Worm (Caenorhabditis elegans): ENCODE data around the gene clec-25.

clec-25 gene

ce11 chrV:16836100-16836499 lies 6.9 kb upstream of the clec-25 start:
- TF ChIP-seq nhr-42 (GFP tag; IDR thresholded peaks at IDR 0.05): no peak
- no peak for TF ChIP-seq hif-1 (tag; optimal IDR thresholded peaks at IDR 0.05)
- TF ChIP-seq hlh-11 (tag; optimal IDR thresholded peaks at IDR 0.05): peak; percentile 13
- TF ChIP-seq unc-62 (GFP tag; optimal IDR thresholded peaks at IDR 0.05 in 1 of 2): peak in 1 of 2 experiments; percentile 91
- no peak for TF ChIP-seq unc-62 (tag; optimal IDR thresholded peaks at IDR 0.05)
- TF ChIP-seq mxl-2 (GFP tag; conservative IDR thresholded peaks at IDR 0.05): no peak

ce11 chrV:16838435-16838834 lies 4.6 kb upstream of the clec-25 start:
- TF ChIP-seq set-16 (GFP tag; IDR thresholded peaks at IDR 0.05) (peak; percentile 59), unc-62 (GFP tag; optimal IDR thresholded peaks at IDR 0.05 in 1 of 2) (no peak), unc-62 (tag; optimal IDR thresholded peaks at IDR 0.05) (no peak)

- TF ChIP-seq R02D3.7 (tag; optimal IDR thresholded peaks at IDR 0.05) (no peak), hlh-11 (tag; optimal IDR thresholded peaks at IDR 0.05) (peak; percentile 60), daf-12 (tag; optimal IDR thresholded peaks at IDR 0.05) (no peak), hif-1 (tag; optimal IDR thresholded peaks at IDR 0.05) (no peak), dmd-6 (GFP tag; IDR thresholded peaks at IDR 0.05) (peak; percentile 74), skn-1 (tag; optimal IDR thresholded peaks at IDR 0.05) (no peak), unc-39 (tag; optimal IDR thresholded peaks at IDR 0.05) (no peak), ceh-82 (tag; optimal IDR thresholded peaks at IDR 0.05) (no peak), nhr-76 (tag; optimal IDR thresholded peaks at IDR 0.05) (no peak), lin-39 (tag; optimal IDR thresholded peaks at IDR 0.05) (no peak), pqm-1 (tag; optimal IDR thresholded peaks at IDR 0.05) (peak; percentile 88), F49E8.2 (tag; optimal IDR thresholded peaks at IDR 0.05; ENCODE audit: borderline replicate concordance) (no peak), snpc-1.2 (GFP tag; IDR thresholded peaks at IDR 0.05) (no peak), ceh-62 (tag; optimal IDR thresholded peaks at IDR 0.05) (no peak), daf-8 (GFP tag; IDR thresholded peaks at IDR 0.05) (no peak), nhr-28 (tag; optimal IDR thresholded peaks at IDR 0.05) (peak; percentile 45)
These were observed 2.8 kb upstream of the clec-25 start for ce11 chrV:16840283-16840682.

- TF ChIP-seq hlh-30 (tag; optimal IDR thresholded peaks at IDR 0.05; ENCODE audit: insufficient read depth) (no peak), lin-39 (tag; optimal IDR thresholded peaks at IDR 0.05) (no peak), ZK337.2 (GFP tag; IDR thresholded peaks at IDR 0.05) (no peak), ctbp-1 (GFP tag; IDR thresholded peaks at IDR 0.05) (no peak)
These were observed 2.1 kb upstream of the clec-25 start, which contains the start of gene clec-40 for ce11 chrV:16840961-16841360. Gene clec-40, minus strand, starts transcription at chrV:16841061.

ce11 chrV:16848498-16848897 lies 5.5 kb downstream of the clec-25 start, which contains the start of the genes clec-36 and clec-26:
Gene clec-36, minus strand, starts transcription at chrV:16848598.
Gene clec-26, plus strand, starts transcription at chrV:16848611.
- TF ChIP-seq unc-62 (GFP tag; optimal IDR thresholded peaks at IDR 0.05 in 1 of 2) (peak in 1 of 2 experiments; percentile 77), unc-62 (tag; optimal IDR thresholded peaks at IDR 0.05) (no peak), dmd-6 (GFP tag; IDR thresholded peaks at IDR 0.05) (peak; percentile 38; the same call in 1 of the 2 replicates), mdt-29 (GFP tag; IDR thresholded peaks at IDR 0.05) (no peak)

- TF ChIP-seq mxl-3 (GFP tag; optimal IDR thresholded peaks at IDR 0.05): no peak
- TF ChIP-seq dmd-9 (GFP tag; IDR thresholded peaks at IDR 0.05): no peak
- no peak for TF ChIP-seq dve-1 (tag; optimal IDR thresholded peaks at IDR 0.05; ENCODE audit: insufficient read depth)
- TF ChIP-seq mxl-2 (GFP tag; conservative IDR thresholded peaks at IDR 0.05): no peak
- no peak for TF ChIP-seq nhr-42 (GFP tag; IDR thresholded peaks at IDR 0.05)
- TF ChIP-seq ces-1 (GFP tag; optimal IDR thresholded peaks at IDR 0.05): no peak
- no peak for TF ChIP-seq lin-13 (GFP tag; optimal IDR thresholded peaks at IDR 0.05)
These were observed 9.0 kb downstream of the clec-25 start, which contains the start of gene clec-37 for ce11 chrV:16852002-16852401. Gene clec-37, minus strand, starts transcription at chrV:16852102.
